Worm (Caenorhabditis elegans): ENCODE measurements around the gene T21C12.8.

The T21C12.8 gene

ce11 chrIII:10560296-10560695, 7.5 kb upstream of the T21C12.8 start, which contains the start of gene rab-30:
Gene rab-30, plus strand, starts transcription at chrIII:10560596.
- TF ChIP-seq elt-3 (tag; optimal IDR thresholded peaks at IDR 0.05) (no peak), ztf-11 (tag; optimal IDR thresholded peaks at IDR 0.05) (no peak), lsy-2 (tag; optimal IDR thresholded peaks at IDR 0.05) (no peak), mls-2 (tag; optimal IDR thresholded peaks at IDR 0.05) (no peak), nhr-2 (tag; optimal IDR thresholded peaks at IDR 0.05) (no peak), lin-32 (GFP tag; optimal IDR thresholded peaks at IDR 0.05) (no peak), hlh-1 (tag; optimal IDR thresholded peaks at IDR 0.05) (no peak), ceh-39 (tag; optimal IDR thresholded peaks at IDR 0.05) (no peak), cnd-1 (tag; optimal IDR thresholded peaks at IDR 0.05) (no peak), nhr-76 (tag; optimal IDR thresholded peaks at IDR 0.05) (no peak)

DNA sequence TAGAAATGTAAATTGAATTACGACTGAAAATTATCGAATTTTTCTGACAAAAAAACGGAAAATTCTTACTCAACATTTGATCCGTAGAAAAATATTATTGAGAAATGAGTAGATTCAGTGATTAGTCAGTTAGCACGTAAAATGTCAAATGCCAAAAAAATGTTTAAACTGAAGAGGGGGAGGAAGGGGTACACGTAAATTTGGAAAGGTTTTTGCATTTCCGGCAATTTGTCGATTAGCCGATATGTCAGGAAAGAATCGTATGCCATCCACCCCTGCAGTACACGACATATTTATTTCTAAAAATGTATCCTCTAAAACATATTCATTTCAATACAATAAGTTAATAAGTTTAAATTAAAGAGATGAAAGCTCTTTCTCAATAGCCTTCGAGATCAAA, 5.1 kb upstream of the T21C12.8 start, which contains the start of gene T21C12.4:
Gene T21C12.4, minus strand, starts transcription at position 101 of the 400 bp plus-strand sequence.
- TF ChIP-seq nhr-76 (tag; optimal IDR thresholded peaks at IDR 0.05) (no peak), ceh-43 (GFP tag; optimal IDR thresholded peaks at IDR 0.05) (no peak), sem-2 (GFP tag; optimal IDR thresholded peaks at IDR 0.05) (no peak), lsy-2 (tag; optimal IDR thresholded peaks at IDR 0.05) (no peak), zip-8 (tag; optimal IDR thresholded peaks at IDR 0.05) (no peak), nhr-237 (tag; optimal IDR thresholded peaks at IDR 0.05) (no peak), sptf-1 (tag; optimal IDR thresholded peaks at IDR 0.05) (no peak), ztf-11 (tag; optimal IDR thresholded peaks at IDR 0.05) (no peak), elt-3 (tag; optimal IDR thresholded peaks at IDR 0.05) (no peak)

DNA sequence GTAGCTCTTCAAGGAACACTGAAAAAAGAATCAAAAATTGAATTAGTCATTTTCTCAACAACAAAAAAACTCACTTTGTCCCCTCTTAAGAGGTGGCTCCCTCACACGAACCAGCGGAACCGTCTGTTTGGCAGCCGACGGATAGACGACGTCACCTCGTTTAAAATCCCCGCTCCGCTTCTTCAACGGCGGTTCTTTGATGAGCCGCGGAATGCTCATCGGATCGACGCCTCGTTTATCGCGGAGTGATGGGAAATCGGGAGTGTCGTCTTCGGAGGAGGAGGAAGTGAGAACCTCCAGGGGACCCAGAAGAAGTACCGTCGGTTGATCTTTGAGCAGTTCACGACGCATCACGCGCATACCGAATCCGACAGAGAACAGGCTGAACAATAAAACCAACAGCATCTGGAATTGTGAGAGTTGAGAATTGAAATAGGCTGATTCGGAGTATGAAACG, 14.0 kb downstream of the T21C12.8 start, which contains the start of gene nlp-68:
Gene nlp-68, minus strand, starts transcription at position 407 of the 457 bp plus-strand sequence.
- TF ChIP-seq nhr-2 (tag; optimal IDR thresholded peaks at IDR 0.05), result no peak

- TF ChIP-seq M03D4.4 (tag; optimal IDR thresholded peaks at IDR 0.05) (no peak), ztf-11 (tag; optimal IDR thresholded peaks at IDR 0.05) (no peak), ces-1 (GFP tag; optimal IDR thresholded peaks at IDR 0.05) (no peak), ceh-39 (tag; optimal IDR thresholded peaks at IDR 0.05) (no peak), drap-1 (GFP tag; optimal IDR thresholded peaks at IDR 0.05) (no peak), snpc-4 (tag; optimal IDR thresholded peaks at IDR 0.05) (no peak), sem-2 (GFP tag; optimal IDR thresholded peaks at IDR 0.05) (no peak), hlh-1 (tag; optimal IDR thresholded peaks at IDR 0.05) (no peak), pha-4 (tag; optimal IDR thresholded peaks at IDR 0.05) (no peak), blmp-1 (tag; optimal IDR thresholded peaks at IDR 0.05) (no peak), ceh-43 (GFP tag; optimal IDR thresholded peaks at IDR 0.05) (no peak), elt-1 (tag; optimal IDR thresholded peaks at IDR 0.05; ENCODE audit: borderline replicate concordance, insufficient read depth) (no peak), mep-1 (tag; optimal IDR thresholded peaks at IDR 0.05) (no peak), ham-2 (GFP tag; optimal IDR thresholded peaks at IDR 0.05) (no peak), unc-120 (tag; optimal IDR thresholded peaks at IDR 0.05; ENCODE audit: poor library complexity, severe bottlenecking) (no peak), nhr-76 (tag; optimal IDR thresholded peaks at IDR 0.05) (no peak), bed-3 (GFP tag; optimal IDR thresholded peaks at IDR 0.05) (no peak), mab-5 (tag; optimal IDR thresholded peaks at IDR 0.05) (no peak)
Measured at ce11 chrIII:10537558-10537957, 15.3 kb downstream of the T21C12.8 start.

DNA sequence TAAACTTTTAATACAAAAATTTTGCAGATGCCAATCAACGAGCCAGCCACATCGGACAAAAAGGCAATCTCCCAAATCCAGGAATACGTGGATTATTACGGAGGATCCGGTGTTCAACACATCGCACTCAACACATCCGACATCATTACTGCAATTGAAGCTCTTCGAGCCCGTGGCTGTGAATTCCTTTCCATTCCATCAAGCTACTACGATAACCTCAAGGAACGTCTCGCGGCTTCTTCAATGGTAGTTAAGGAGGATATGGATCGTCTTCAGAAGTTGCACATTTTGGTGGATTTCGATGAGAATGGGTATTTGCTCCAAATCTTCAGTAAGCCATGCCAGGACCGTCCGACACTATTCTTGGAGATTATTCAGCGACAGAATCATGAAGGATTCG, 15.8 kb downstream of the T21C12.8 start:
- TF ChIP-seq mep-1 (tag; optimal IDR thresholded peaks at IDR 0.05), result no peak
- TF ChIP-seq ces-1 (GFP tag; optimal IDR thresholded peaks at IDR 0.05), result no peak
- no peak for TF ChIP-seq cnd-1 (tag; optimal IDR thresholded peaks at IDR 0.05)
- no peak for TF ChIP-seq M03D4.4 (tag; optimal IDR thresholded peaks at IDR 0.05)
- no peak for TF ChIP-seq mab-5 (tag; optimal IDR thresholded peaks at IDR 0.05)
- no peak for TF ChIP-seq pha-4 (tag; optimal IDR thresholded peaks at IDR 0.05)
- no peak for TF ChIP-seq ztf-11 (tag; optimal IDR thresholded peaks at IDR 0.05)
- TF ChIP-seq elt-1 (tag; optimal IDR thresholded peaks at IDR 0.05; ENCODE audit: borderline replicate concordance, insufficient read depth), result no peak
- no peak for TF ChIP-seq lsy-2 (tag; optimal IDR thresholded peaks at IDR 0.05)
- no peak for TF ChIP-seq drap-1 (GFP tag; optimal IDR thresholded peaks at IDR 0.05)
- TF ChIP-seq bed-3 (GFP tag; optimal IDR thresholded peaks at IDR 0.05), result no peak
- TF ChIP-seq ham-2 (GFP tag; optimal IDR thresholded peaks at IDR 0.05), result no peak
- no peak for TF ChIP-seq unc-62 (GFP tag; optimal IDR thresholded peaks at IDR 0.05)
- TF ChIP-seq nhr-28 (tag; optimal IDR thresholded peaks at IDR 0.05), result no peak
- TF ChIP-seq blmp-1 (tag; optimal IDR thresholded peaks at IDR 0.05), result no peak
- TF ChIP-seq nhr-76 (tag; optimal IDR thresholded peaks at IDR 0.05), result no peak
- TF ChIP-seq nhr-237 (tag; optimal IDR thresholded peaks at IDR 0.05), result no peak
- no peak for TF ChIP-seq sptf-1 (tag; optimal IDR thresholded peaks at IDR 0.05)
